Worm (Caenorhabditis elegans) whole organism, mixed stage, embryonic: ENCODE results near the gene str-97.

Experiments used
- ceh-43 ChIP-seq: fragments of 200-800 bp; sonication (Bioruptor generic); optimal IDR thresholded peaks from 2 replicates; lab custom pipeline; 2018; ENCODE audit warnings: mild to moderate bottlenecking, missing genetic modification characterization, moderate library complexity, missing compliant biosample characterization
- flh-1 ChIP-seq: fragments of 200-800 bp; sonication (Bioruptor generic); optimal IDR thresholded peaks from 2 replicates; lab custom pipeline; 2018; ENCODE audit warnings: mild to moderate bottlenecking, missing genetic modification characterization, moderate library complexity, missing compliant biosample characterization
- lin-13 ChIP-seq: fragments of 150-350 bp; optimal IDR thresholded peaks from 2 replicates; lab custom pipeline; 2014; ENCODE audit warnings: missing biosample characterization, missing genetic modification characterization
- lsy-2 ChIP-seq: fragments of 150-350 bp; optimal IDR thresholded peaks from 2 replicates; lab custom pipeline; 2014; ENCODE audit warnings: missing biosample characterization, missing genetic modification characterization
- nhr-237 ChIP-seq: fragments of 150-350 bp; optimal IDR thresholded peaks from 2 replicates; lab custom pipeline; 2014; ENCODE audit warnings: missing biosample characterization, missing genetic modification characterization
- nhr-76 ChIP-seq: sonication (generic microtip); optimal IDR thresholded peaks from 2 replicates; lab custom pipeline; 2017; ENCODE audit warnings: missing biosample characterization, missing genetic modification characterization
- sem-2 ChIP-seq: fragments of 200-800 bp; sonication (Bioruptor generic); optimal IDR thresholded peaks from 2 replicates; lab custom pipeline; 2018; ENCODE audit warnings: mild to moderate bottlenecking, missing genetic modification characterization, missing compliant biosample characterization
- sptf-1 ChIP-seq: sonication (generic microtip); optimal IDR thresholded peaks from 2 replicates; lab custom pipeline; 2017; ENCODE audit warnings: mild to moderate bottlenecking, missing genetic modification characterization, moderate library complexity, missing compliant biosample characterization
- unc-62 ChIP-seq: fragments of 150-350 bp; optimal IDR thresholded peaks from 2 replicates; lab custom pipeline; 2014; ENCODE audit warnings: missing biosample characterization, missing genetic modification reagents, missing genetic modification characterization

ce11 chrV:16162124-16162735, 7.2 kb upstream of the str-97 start, which contains the start of the genes str-109 and F10A3.11:
- TF ChIP-seq ceh-43 (no peak), lsy-2 (no peak), sem-2 (GFP tag; lab: Kevin White, UChicago) (no peak), sptf-1 (tag; lab: Kevin White, UChicago) (no peak), flh-1 (GFP tag; lab: Kevin White, UChicago) (no peak), lin-13 (tag; lab: Kevin White, UChicago) (no peak), unc-62 (GFP tag; lab: Kevin White, UChicago) (no peak), nhr-76 (tag; lab: Kevin White, UChicago) (no peak), nhr-237 (tag; lab: Kevin White, UChicago) (no peak)
